Worm (Caenorhabditis elegans): ENCODE data around the gene nhr-166.

DNA sequence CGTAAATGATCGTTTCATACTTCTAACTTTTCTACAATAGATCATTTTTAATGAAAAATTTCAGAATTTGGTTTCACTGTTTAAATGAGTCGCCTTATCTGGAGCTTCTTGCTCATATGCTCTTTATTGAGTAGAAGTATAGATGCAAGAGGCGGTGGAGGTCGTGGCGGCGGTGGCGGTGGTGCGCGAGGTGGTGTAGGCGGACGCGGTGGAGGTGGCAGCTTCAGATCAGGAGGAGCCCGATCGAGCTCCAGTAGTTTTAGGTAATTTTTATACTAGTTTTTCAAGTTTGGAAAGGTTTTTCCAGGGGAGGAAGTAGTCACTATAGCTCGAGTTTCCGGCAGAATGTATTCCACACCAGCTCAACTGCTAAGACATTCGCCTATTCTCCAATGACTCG is 22.8 kb downstream of the nhr-166 start, which contains the start of gene F53C3.3:
- TF ChIP-seq ztf-29 (GFP tag; IDR thresholded peaks at IDR 0.05) = no peak
- no peak for TF ChIP-seq flt-1 (GFP tag; IDR thresholded peaks at IDR 0.05)
- no peak for TF ChIP-seq tab-1 (GFP tag; IDR thresholded peaks at IDR 0.05)
- TF ChIP-seq ztf-23 (GFP tag; IDR thresholded peaks at IDR 0.05) = no peak
- no peak for TF ChIP-seq ref-1 (GFP tag; conservative IDR thresholded peaks at IDR 0.05)
- TF ChIP-seq med-1 (GFP tag; optimal IDR thresholded peaks at IDR 0.05; ENCODE audit: insufficient read depth) = no peak
